Worm (Caenorhabditis elegans) whole organism, young adult: ENCODE measurements around the gene his-71.

Experiments used
- B0019.2 ChIP-seq: fragments of 200-800 bp; sonication (Bioruptor generic); conservative IDR thresholded peaks from 2 replicates; pipeline ENCODE4 v1.3.6; 2022; ENCODE audit warnings: missing genetic modification reagents, missing genetic modification characterization, missing compliant biosample characterization
- B0261.1 ChIP-seq: sonication (generic microtip); optimal IDR thresholded peaks from 2 replicates; lab custom pipeline; 2016; ENCODE audit warnings: mild to moderate bottlenecking, missing genetic modification characterization, moderate library complexity, missing compliant biosample characterization
- B0336.3 ChIP-seq: fragments of 200-800 bp; sonication (Bioruptor generic); IDR thresholded peaks from 2 replicates; pipeline ENCODE4 v1.3.6; 2022; ENCODE audit warnings: missing genetic modification characterization, missing compliant biosample characterization
- F10E7.11 ChIP-seq: sonication (generic microtip); optimal IDR thresholded peaks from 2 replicates; lab custom pipeline; 2017; ENCODE audit warnings: mild to moderate bottlenecking, missing genetic modification characterization, moderate library complexity, missing compliant biosample characterization
- F22D6.2 ChIP-seq: sonication (generic microtip); optimal IDR thresholded peaks from 2 replicates; lab custom pipeline; 2016; ENCODE audit warnings: mild to moderate bottlenecking, missing genetic modification characterization, missing compliant biosample characterization
- F23B12.7 ChIP-seq: sonication (generic microtip); optimal IDR thresholded peaks from 2 replicates; lab custom pipeline; 2017; ENCODE audit warnings: missing genetic modification characterization, mild to moderate bottlenecking, missing compliant biosample characterization, antibody characterized with exemption, moderate library complexity; ENCODE audit not compliant: insufficient read depth
- F33H1.4 ChIP-seq: fragments of 200-800 bp; sonication (Bioruptor generic); IDR thresholded peaks from 2 replicates; pipeline ENCODE4 v1.3.6; 2022; ENCODE audit warnings: missing genetic modification reagents, missing genetic modification characterization, missing compliant biosample characterization
- F57C9.4 ChIP-seq: sonication (generic microtip); optimal IDR thresholded peaks from 2 replicates; lab custom pipeline; 2017; ENCODE audit warnings: mild to moderate bottlenecking, missing genetic modification characterization, missing compliant biosample characterization
- Y79H2A.3 ChIP-seq: fragments of 200-800 bp; sonication (Bioruptor generic); conservative IDR thresholded peaks from 2 replicates; pipeline ENCODE4 v1.3.6; 2022; ENCODE audit warnings: missing genetic modification reagents, missing genetic modification characterization, missing compliant biosample characterization
- ama-1 ChIP-seq, 3 experiments: fragments of 150-350 bp in 1 of 3; sonication (generic microtip) in 2 of 3; optimal IDR thresholded peaks; 2 replicates each; lab custom pipeline; 2014 to 2018; ENCODE audit warnings: missing biosample characterization in 2 of 3, missing genetic modification characterization in 2 of 3, missing genetic modification reagents in 2 of 3
- aptf-2 ChIP-seq: fragments of 200-800 bp; sonication (Bioruptor generic); conservative IDR thresholded peaks from 2 replicates; pipeline ENCODE4 v1.3.6; 2022; ENCODE audit warnings: missing genetic modification reagents, missing genetic modification characterization, missing compliant biosample characterization
- aptf-3 ChIP-seq: fragments of 200-800 bp; sonication (Bioruptor generic); IDR thresholded peaks from 2 replicates; pipeline ENCODE4 v1.3.6; 2022; ENCODE audit warnings: missing genetic modification characterization, missing compliant biosample characterization
- atf-7 ChIP-seq: sonication (generic microtip); optimal IDR thresholded peaks from 2 replicates; lab custom pipeline; 2017; ENCODE audit warnings: mild to moderate bottlenecking, missing genetic modification characterization, missing compliant biosample characterization
- bed-2 ChIP-seq: fragments of 200-800 bp; sonication (Bioruptor generic); IDR thresholded peaks from 2 replicates; pipeline ENCODE4 v1.3.6; 2022; ENCODE audit warnings: missing genetic modification reagents, missing genetic modification characterization, missing compliant biosample characterization
- ceh-27 ChIP-seq: fragments of 200-800 bp; sonication (Bioruptor generic); optimal IDR thresholded peaks from 2 replicates; lab custom pipeline; 2018; ENCODE audit warnings: mild to moderate bottlenecking, missing genetic modification characterization, moderate library complexity, missing compliant biosample characterization
- chd-7 ChIP-seq: sonication (generic microtip); optimal IDR thresholded peaks from 2 replicates; lab custom pipeline; 2016; ENCODE audit warnings: mild to moderate bottlenecking, missing genetic modification characterization, moderate library complexity, missing compliant biosample characterization
- die-1 ChIP-seq: sonication (generic microtip); optimal IDR thresholded peaks from 2 replicates; lab custom pipeline; 2016; ENCODE audit warnings: missing genotype, mild to moderate bottlenecking, missing genetic modification characterization, missing compliant biosample characterization
- dpl-1 ChIP-seq: fragments of 150-350 bp; optimal IDR thresholded peaks from 2 replicates; lab custom pipeline; 2014; ENCODE audit warnings: missing biosample characterization, missing genetic modification reagents, missing genetic modification characterization
- egl-18 ChIP-seq: fragments of 200-800 bp; sonication (Bioruptor generic); IDR thresholded peaks from 2 replicates; pipeline ENCODE4 v1.3.6; 2022; ENCODE audit warnings: missing genetic modification reagents, missing genetic modification characterization, missing compliant biosample characterization
- fkh-3 ChIP-seq: sonication (generic microtip); optimal IDR thresholded peaks from 2 replicates; lab custom pipeline; 2016; ENCODE audit warnings: mild to moderate bottlenecking, missing genetic modification characterization, missing compliant biosample characterization
- hmg-20 ChIP-seq: fragments of 200-800 bp; sonication (Bioruptor generic); IDR thresholded peaks from 2 replicates; pipeline ENCODE4 v1.3.6; 2022; ENCODE audit warnings: missing genetic modification reagents, missing genetic modification characterization, missing compliant biosample characterization
- hrde-1 ChIP-seq: sonication (generic microtip); optimal IDR thresholded peaks from 2 replicates; lab custom pipeline; 2016; ENCODE audit warnings: missing genetic modification characterization, mild to moderate bottlenecking, missing compliant biosample characterization, moderate library complexity, missing genotype, missing genetic modification reagents, borderline replicate concordance
- hsf-1 ChIP-seq: fragments of 200-800 bp; sonication (Bioruptor generic); IDR thresholded peaks from 2 replicates; pipeline ENCODE4 v1.3.6; 2022; ENCODE audit warnings: missing genetic modification reagents, missing genetic modification characterization, missing compliant biosample characterization
- let-526 ChIP-seq: fragments of 200-800 bp; sonication (Bioruptor generic); IDR thresholded peaks from 2 replicates; pipeline ENCODE4 v1.3.6; 2022; ENCODE audit warnings: missing genetic modification reagents, missing genetic modification characterization, missing compliant biosample characterization
- let-607 ChIP-seq, 2 experiments: fragments of 200-800 bp in 1 of 2; sonication (Bioruptor generic) in 1 of 2; sonication (generic microtip) in 1 of 2; optimal IDR thresholded peaks; 2 replicates each; lab custom pipeline; 2016 to 2018; ENCODE audit warnings: mild to moderate bottlenecking in 2 of 2, missing compliant biosample characterization in 2 of 2, missing genetic modification characterization in 2 of 2, moderate library complexity in 2 of 2, missing genotype in 1 of 2
- lin-35 ChIP-seq, 3 experiments: fragments of 150-350 bp in 2 of 3; sonication (generic microtip) in 1 of 3; optimal IDR thresholded peaks; 2 replicates each; lab custom pipeline; 2014 to 2018; ENCODE audit warnings: missing biosample characterization in 3 of 3, missing genetic modification characterization in 3 of 3, missing genetic modification reagents in 3 of 3
- lin-54 ChIP-seq: fragments of 200-800 bp; sonication (Bioruptor generic); optimal IDR thresholded peaks from 2 replicates; lab custom pipeline; 2018; ENCODE audit warnings: mild to moderate bottlenecking, missing genetic modification characterization, missing compliant biosample characterization
- lir-1 ChIP-seq: fragments of 200-800 bp; sonication (Bioruptor generic); conservative IDR thresholded peaks from 2 replicates; pipeline ENCODE4 v1.3.6; 2022; ENCODE audit warnings: missing genetic modification reagents, missing genetic modification characterization, missing compliant biosample characterization
- lsl-1 ChIP-seq: fragments of 200-800 bp; sonication (Bioruptor generic); optimal IDR thresholded peaks from 2 replicates; lab custom pipeline; 2018; ENCODE audit warnings: mild to moderate bottlenecking, missing genetic modification characterization, moderate library complexity, missing compliant biosample characterization
- lsy-27 ChIP-seq: sonication (generic microtip); optimal IDR thresholded peaks from 2 replicates; lab custom pipeline; 2017; ENCODE audit warnings: missing genetic modification characterization, mild to moderate bottlenecking, missing compliant biosample characterization, antibody characterized with exemption, missing genotype, borderline replicate concordance; ENCODE audit not compliant: insufficient read depth
- madf-10 ChIP-seq: sonication (generic microtip); optimal IDR thresholded peaks from 2 replicates; lab custom pipeline; 2016; ENCODE audit warnings: mild to moderate bottlenecking, missing genetic modification characterization, missing compliant biosample characterization
- madf-3 ChIP-seq: fragments of 200-800 bp; sonication (Bioruptor generic); IDR thresholded peaks from 2 replicates; pipeline ENCODE4 v1.3.6; 2022; ENCODE audit warnings: missing genetic modification reagents, missing genetic modification characterization, missing compliant biosample characterization
- mel-28 ChIP-seq: sonication (generic microtip); optimal IDR thresholded peaks from 2 replicates; lab custom pipeline; 2016; ENCODE audit warnings: borderline replicate concordance, mild to moderate bottlenecking, missing genetic modification characterization, missing compliant biosample characterization
- mes-4 ChIP-seq: sonication (generic microtip); optimal IDR thresholded peaks from 2 replicates; lab custom pipeline; 2016; ENCODE audit warnings: missing genotype, missing genetic modification characterization, missing compliant biosample characterization
- nfya-2 ChIP-seq: fragments of 200-800 bp; sonication (Bioruptor generic); IDR thresholded peaks from 2 replicates; pipeline ENCODE4 v1.3.6; 2022; ENCODE audit warnings: missing genetic modification reagents, missing genetic modification characterization, missing compliant biosample characterization
- nhr-120 ChIP-seq: fragments of 200-800 bp; sonication (Bioruptor generic); IDR thresholded peaks from 2 replicates; pipeline ENCODE4 v1.3.6; 2022; ENCODE audit warnings: missing genetic modification characterization, missing compliant biosample characterization
- nhr-27 ChIP-seq: fragments of 200-800 bp; sonication (Bioruptor generic); optimal IDR thresholded peaks from 2 replicates; lab custom pipeline; 2018; ENCODE audit warnings: mild to moderate bottlenecking, missing genetic modification characterization, moderate library complexity, missing compliant biosample characterization
- nhr-90 ChIP-seq: sonication (generic microtip); optimal IDR thresholded peaks from 2 replicates; lab custom pipeline; 2016; ENCODE audit warnings: missing genotype, mild to moderate bottlenecking, missing genetic modification characterization, missing compliant biosample characterization
- rcor-1 ChIP-seq: fragments of 200-800 bp; sonication (Bioruptor generic); IDR thresholded peaks from 2 replicates; pipeline ENCODE4 v1.3.6; 2022; ENCODE audit warnings: missing genetic modification reagents, missing genetic modification characterization, missing compliant biosample characterization
- rpc-1 ChIP-seq, 2 experiments: fragments of 150-350 bp in 1 of 2; sonication (generic microtip) in 1 of 2; optimal IDR thresholded peaks; 2 replicates each; lab custom pipeline; 2014 to 2018; ENCODE audit warnings: missing biosample characterization in 1 of 2, missing genetic modification characterization in 1 of 2, missing genetic modification reagents in 1 of 2, missing genotype in 1 of 2
- sea-2 ChIP-seq: fragments of 200-800 bp; sonication (Bioruptor generic); IDR thresholded peaks from 2 replicates; pipeline ENCODE4 v1.3.6; 2022; ENCODE audit warnings: missing genetic modification characterization, missing compliant biosample characterization
- snpc-4 ChIP-seq, 5 experiments: fragments of 150-350 bp in 1 of 5; sonication (generic microtip) in 4 of 5; optimal IDR thresholded peaks; 2 replicates each; lab custom pipeline; 2014 to 2018; ENCODE audit warnings: missing genetic modification characterization in 5 of 5, missing biosample characterization in 3 of 5, antibody characterized with exemption in 2 of 5, mild to moderate bottlenecking in 2 of 5, missing compliant biosample characterization in 2 of 5, missing genotype in 2 of 5, moderate library complexity in 2 of 5, missing genetic modification reagents in 1 of 5
- tlf-1 ChIP-seq: fragments of 200-800 bp; sonication (Bioruptor generic); optimal IDR thresholded peaks from 2 replicates; lab custom pipeline; 2018; ENCODE audit warnings: mild to moderate bottlenecking, missing genetic modification characterization, missing compliant biosample characterization
- unc-130 ChIP-seq: sonication (generic microtip); optimal IDR thresholded peaks from 2 replicates; lab custom pipeline; 2016; ENCODE audit warnings: missing genetic modification reagents, missing genetic modification characterization, missing compliant biosample characterization
- zim-3 ChIP-seq: sonication (generic microtip); optimal IDR thresholded peaks from 2 replicates; lab custom pipeline; 2017; ENCODE audit warnings: mild to moderate bottlenecking, missing genetic modification characterization, moderate library complexity, missing compliant biosample characterization
- ztf-25 ChIP-seq: fragments of 200-800 bp; sonication (Bioruptor generic); IDR thresholded peaks from 2 replicates; pipeline ENCODE4 v1.3.6; 2022; ENCODE audit warnings: missing genetic modification reagents, missing genetic modification characterization, missing compliant biosample characterization
- ztf-26 ChIP-seq: sonication (generic microtip); optimal IDR thresholded peaks from 2 replicates; lab custom pipeline; 2017; ENCODE audit warnings: missing genetic modification characterization, missing compliant biosample characterization
- ztf-3 ChIP-seq: fragments of 200-800 bp; sonication (Bioruptor generic); optimal IDR thresholded peaks from 2 replicates; lab custom pipeline; 2018; ENCODE audit warnings: mild to moderate bottlenecking, missing genetic modification characterization, missing compliant biosample characterization

Gene his-71

DNA sequence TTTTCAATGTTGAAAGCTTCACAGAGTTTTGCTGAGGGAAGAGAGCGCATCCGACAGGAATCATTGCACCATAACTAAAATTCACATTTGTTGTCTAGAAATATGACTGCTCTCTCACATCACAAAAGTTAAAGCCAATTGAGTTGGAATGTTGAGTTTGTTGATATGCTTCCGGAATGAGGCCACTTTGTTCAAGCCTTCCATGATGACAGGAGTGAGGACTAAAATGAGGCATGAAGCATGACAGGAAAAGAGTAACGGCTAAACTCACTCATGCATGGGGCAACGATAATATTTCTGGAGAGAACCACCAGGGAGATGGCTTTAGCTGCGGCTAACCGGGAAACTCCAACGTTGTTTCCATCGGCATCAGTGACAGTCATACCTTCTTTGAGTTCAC lies 25.4 kb downstream of the his-71 start (continued):
- no peak for TF ChIP-seq mel-28 (tag; lab: Kevin White, UChicago)
- TF ChIP-seq Y79H2A.3 = no peak
- no peak for TF ChIP-seq dpl-1
- TF ChIP-seq lsy-27 = no peak
- TF ChIP-seq ztf-26 (tag; lab: Kevin White, UChicago) = peak; percentile 11
- TF ChIP-seq nhr-90 (tag; lab: Kevin White, UChicago) = no peak
- no peak for TF ChIP-seq mes-4
- no peak for TF ChIP-seq sea-2
- peak; percentile 32 for TF ChIP-seq zim-3 (tag; lab: Kevin White, UChicago)
- TF ChIP-seq let-526 = no peak
- TF ChIP-seq B0261.1 = no peak
- peak; percentile 41 for TF ChIP-seq F10E7.11 (tag; lab: Kevin White, UChicago)
- no peak for TF ChIP-seq madf-10 (tag; lab: Kevin White, UChicago)
- no peak for TF ChIP-seq B0336.3
- TF ChIP-seq rcor-1 = no peak
- TF ChIP-seq madf-3 (GFP tag; lab: Robert Waterston, UW) = no peak
- no peak for TF ChIP-seq nhr-27 (tag; lab: Kevin White, UChicago)
- no peak for TF ChIP-seq lin-54
- no peak for TF ChIP-seq rpc-1 (optimal IDR thresholded peaks at IDR 0.05; lab: Kevin White, UChicago)
- TF ChIP-seq rpc-1 (tag; optimal IDR thresholded peaks at IDR 0.05; lab: Kevin White, UChicago) = no peak
- TF ChIP-seq lsl-1 (GFP tag; lab: Kevin White, UChicago) = no peak
- no peak for TF ChIP-seq aptf-2 (GFP tag; lab: Robert Waterston, UW)
- TF ChIP-seq chd-7 (tag; lab: Kevin White, UChicago) = peak; percentile 9
- no peak for TF ChIP-seq nhr-120 (GFP tag; lab: Robert Waterston, UW)
- TF ChIP-seq aptf-3 (GFP tag; lab: Robert Waterston, UW) = no peak
- no peak for TF ChIP-seq F57C9.4 (tag; lab: Kevin White, UChicago)
- TF ChIP-seq tlf-1 (GFP tag; lab: Kevin White, UChicago) = no peak
- TF ChIP-seq let-607 (tag; optimal IDR thresholded peaks at IDR 0.05; lab: Kevin White, UChicago) = no peak
- TF ChIP-seq hrde-1 (tag; lab: Kevin White, UChicago) = no peak
- no peak for TF ChIP-seq hsf-1
- TF ChIP-seq snpc-4 (GFP tag; optimal IDR thresholded peaks at IDR 0.05; lab: Kevin White, UChicago) = no peak
- TF ChIP-seq snpc-4 (tag; optimal IDR thresholded peaks at IDR 0.05; lab: Kevin White, UChicago) = no peak
- no peak for TF ChIP-seq nfya-2 (GFP tag; lab: Robert Waterston, UW)
- no peak for TF ChIP-seq ceh-27 (GFP tag; lab: Kevin White, UChicago)
- no peak for TF ChIP-seq F33H1.4 (GFP tag; lab: Robert Waterston, UW)
- TF ChIP-seq F22D6.2 (tag; lab: Kevin White, UChicago) = no peak
- no peak for TF ChIP-seq bed-2 (GFP tag; lab: Robert Waterston, UW)
- TF ChIP-seq hmg-20 = no peak
- TF ChIP-seq lir-1 (GFP tag; lab: Robert Waterston, UW) = no peak
- no peak for TF ChIP-seq ama-1 (optimal IDR thresholded peaks at IDR 0.05; lab: Kevin White, UChicago)
- no peak for TF ChIP-seq ama-1 (GFP tag; optimal IDR thresholded peaks at IDR 0.05; lab: Kevin White, UChicago)
- TF ChIP-seq lin-35 (GFP tag; optimal IDR thresholded peaks at IDR 0.05; lab: Kevin White, UChicago) = no peak
- TF ChIP-seq unc-130 = no peak
- TF ChIP-seq ztf-25 (GFP tag; lab: Robert Waterston, UW) = no peak
- no peak for TF ChIP-seq fkh-3 (tag; lab: Kevin White, UChicago)
- no peak for TF ChIP-seq egl-18 (GFP tag; lab: Robert Waterston, UW)
- no peak for TF ChIP-seq die-1 (tag; lab: Kevin White, UChicago)
- TF ChIP-seq B0019.2 (GFP tag; lab: Robert Waterston, UW) = no peak
- no peak for TF ChIP-seq atf-7 (tag; lab: Kevin White, UChicago)
- no peak for TF ChIP-seq ztf-3 (GFP tag; lab: Kevin White, UChicago)
- TF ChIP-seq F23B12.7 (tag; lab: Kevin White, UChicago) = no peak
